Fruit fly (Drosophila melanogaster) whole organism: ENCODE data around the gene beag.

Experiments
- CG8478 ChIP-seq: fragments of >200 bp; optimal IDR thresholded peaks from 2 replicates; lab custom pipeline; 2018; ENCODE audit warnings: inconsistent platforms
- Dll ChIP-seq: fragments of >200 bp; optimal IDR thresholded peaks from 2 replicates; lab custom pipeline; 2017
- EcR ChIP-seq, 2 experiments: fragments of >200 bp; optimal IDR thresholded peaks; 2 replicates each; lab custom pipeline; 2017; ENCODE audit warnings: missing biosample characterization in 2 of 2, missing genetic modification characterization in 2 of 2, missing genetic modification reagents in 2 of 2
- pan ChIP-seq: fragments of >200 bp; optimal IDR thresholded peaks from 2 replicates; lab custom pipeline; 2017
- psq ChIP-seq: fragments of >200 bp; optimal IDR thresholded peaks from 2 replicates; lab custom pipeline; 2017
- usp ChIP-seq: fragments of >200 bp; optimal IDR thresholded peaks from 2 replicates; lab custom pipeline; 2017; ENCODE audit warnings: missing biosample characterization, missing genetic modification characterization, mixed read lengths

The beag gene

DNA sequence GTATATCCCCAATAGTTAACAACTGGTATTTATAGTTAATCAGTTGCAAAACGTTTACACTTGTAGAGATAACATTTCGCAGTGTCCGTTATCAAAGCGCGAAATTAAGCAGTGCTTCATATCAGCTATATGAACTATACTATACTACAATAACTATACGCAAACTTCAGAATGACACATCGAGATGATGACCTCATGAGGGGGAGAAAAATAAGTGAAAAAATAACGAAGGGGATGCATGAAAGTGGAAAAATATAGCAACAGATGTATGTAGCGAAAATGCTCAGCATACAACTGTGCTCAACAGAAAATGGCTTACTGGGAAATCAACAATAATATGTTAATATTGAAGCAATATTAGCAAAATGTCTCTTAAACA, 34.1 kb downstream of the beag start:
- TF ChIP-seq usp (GFP tag; lab: Kevin White, UChicago) (no peak), pan (lab: Kevin White, UChicago) (no peak), EcR (GFP tag; optimal IDR thresholded peaks at IDR 0.05; lab: Kevin White, UChicago) (no peak), Dll (lab: Kevin White, UChicago) (no peak)

- TF ChIP-seq pan (lab: Kevin White, UChicago) (no peak), usp (GFP tag; lab: Kevin White, UChicago) (no peak), Dll (lab: Kevin White, UChicago) (no peak), EcR (GFP tag; optimal IDR thresholded peaks at IDR 0.05; lab: Kevin White, UChicago) (no peak), CG8478 (lab: Kevin White, UChicago) (no peak), psq (lab: Kevin White, UChicago) (no peak)
Measured at dm6 chr3R:9030006-9030749, 34.7 kb downstream of the beag start.

- TF ChIP-seq usp (GFP tag; lab: Kevin White, UChicago) (no peak), EcR (GFP tag; optimal IDR thresholded peaks at IDR 0.05; lab: Kevin White, UChicago) (no peak), CG8478 (lab: Kevin White, UChicago) (no peak), Dll (lab: Kevin White, UChicago) (no peak), pan (lab: Kevin White, UChicago) (no peak), psq (lab: Kevin White, UChicago) (no peak)
Measured at dm6 chr3R:9029411-9029810, 35.5 kb downstream of the beag start.

DNA sequence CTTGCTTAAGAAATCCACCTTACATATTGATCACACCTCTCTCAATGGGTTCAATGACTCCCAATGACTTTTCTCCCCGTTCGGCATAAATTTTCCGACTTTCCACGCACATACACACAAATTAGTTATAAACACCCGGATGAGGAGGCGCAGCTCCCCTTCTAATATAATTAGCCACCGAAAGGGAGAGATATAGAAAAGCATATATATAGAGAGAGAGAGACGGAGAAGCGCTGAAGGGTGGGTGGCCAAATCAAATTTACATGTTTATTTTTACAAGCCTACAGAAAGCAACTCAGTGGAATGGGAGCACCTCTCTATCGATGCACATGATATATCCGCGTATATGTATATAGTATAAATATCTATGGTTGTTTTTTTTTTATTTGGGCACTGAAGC, 36.2 kb downstream of the beag start:
- no peak for TF ChIP-seq pan (lab: Kevin White, UChicago)
- no peak for TF ChIP-seq EcR (GFP tag; optimal IDR thresholded peaks at IDR 0.05; lab: Kevin White, UChicago)
- no peak for TF ChIP-seq Dll (lab: Kevin White, UChicago)
- no peak for TF ChIP-seq CG8478 (lab: Kevin White, UChicago)
- TF ChIP-seq psq (lab: Kevin White, UChicago): no peak
- TF ChIP-seq usp (GFP tag; lab: Kevin White, UChicago): no peak

DNA sequence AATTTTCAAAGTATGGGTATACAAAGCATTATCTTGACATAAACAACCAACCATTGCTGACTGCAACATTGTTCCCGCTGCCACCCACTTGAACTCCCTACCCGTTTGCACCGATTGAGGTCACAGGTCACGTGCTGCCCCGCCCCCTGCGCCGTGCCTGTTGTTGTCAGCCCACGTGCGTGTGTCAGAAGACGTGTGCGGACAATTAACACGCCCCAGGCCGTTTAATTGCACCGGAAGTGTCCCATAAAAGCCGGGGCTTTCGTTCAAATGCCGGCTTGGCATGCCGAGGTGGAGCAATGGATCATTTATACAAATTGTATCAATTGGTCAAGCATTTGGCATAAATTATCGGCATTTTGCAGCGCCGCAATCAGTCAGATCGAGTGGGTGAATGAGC, 37.8 kb downstream of the beag start:
- TF ChIP-seq psq (lab: Kevin White, UChicago) (no peak), usp (GFP tag; lab: Kevin White, UChicago) (no peak), Dll (lab: Kevin White, UChicago) (no peak), CG8478 (lab: Kevin White, UChicago) (no peak), EcR (GFP tag; optimal IDR thresholded peaks at IDR 0.05; lab: Kevin White, UChicago) (no peak), pan (lab: Kevin White, UChicago) (no peak)

DNA sequence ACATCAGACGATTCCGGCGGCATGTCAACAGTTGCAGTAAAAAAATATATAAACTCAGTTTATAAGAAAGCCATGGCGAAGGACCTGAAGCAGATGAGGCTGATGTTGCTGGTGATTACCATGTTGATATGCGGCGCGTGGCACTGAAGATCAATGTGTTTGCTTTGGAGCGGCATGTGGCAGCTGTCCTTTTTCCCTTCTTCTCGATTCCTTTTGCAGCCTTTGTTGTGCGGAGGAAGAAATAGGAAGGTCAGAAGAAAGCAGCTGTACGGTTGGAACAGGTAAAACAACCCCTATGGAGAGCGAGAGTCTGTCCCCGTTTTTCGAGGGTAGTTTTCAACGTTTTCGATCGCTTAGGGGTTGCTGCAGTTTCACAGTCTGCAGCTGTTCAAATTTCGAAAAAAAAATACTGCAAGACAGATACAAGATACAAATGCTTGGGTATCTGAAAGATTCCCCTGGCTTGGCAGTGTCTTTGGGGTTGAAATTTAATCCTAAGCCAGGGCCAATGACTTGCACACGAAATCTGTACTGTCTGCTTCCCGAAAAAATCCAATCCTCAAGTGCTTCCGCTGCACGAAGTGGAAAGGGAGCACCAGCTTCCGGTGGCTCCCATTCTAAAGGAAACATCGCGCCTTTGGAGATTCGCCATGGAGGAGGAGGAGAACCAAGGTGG, 39.9 kb downstream of the beag start:
- TF ChIP-seq Dll (lab: Kevin White, UChicago) (no peak), psq (lab: Kevin White, UChicago) (no peak), usp (GFP tag; lab: Kevin White, UChicago) (no peak), CG8478 (lab: Kevin White, UChicago) (no peak), EcR (GFP tag; optimal IDR thresholded peaks at IDR 0.05; lab: Kevin White, UChicago) (no peak), pan (lab: Kevin White, UChicago) (no peak)

DNA sequence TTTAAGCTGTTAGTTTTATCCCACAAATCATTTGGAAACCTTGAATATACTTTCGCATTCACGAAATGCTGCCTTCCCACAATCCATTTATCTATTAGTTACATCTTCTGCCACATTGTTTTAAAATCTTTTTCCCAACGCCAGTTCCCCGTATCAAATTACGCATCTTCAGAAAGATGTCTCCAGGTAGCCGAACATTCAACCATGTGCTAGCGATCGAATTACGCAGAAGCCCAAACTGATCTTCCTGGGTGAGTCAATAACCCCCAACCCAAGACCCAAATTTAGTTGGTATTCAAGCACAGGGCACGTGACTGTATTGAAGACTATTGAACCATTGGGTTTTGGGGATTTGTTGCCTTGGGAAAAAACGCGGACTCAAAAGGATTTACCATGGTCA, 40.9 kb downstream of the beag start:
- TF ChIP-seq pan (lab: Kevin White, UChicago): no peak
- no peak for TF ChIP-seq CG8478 (lab: Kevin White, UChicago)
- no peak for TF ChIP-seq EcR (GFP tag; optimal IDR thresholded peaks at IDR 0.05; lab: Kevin White, UChicago)
- no peak for TF ChIP-seq usp (GFP tag; lab: Kevin White, UChicago)
- no peak for TF ChIP-seq psq (lab: Kevin White, UChicago)
- no peak for TF ChIP-seq Dll (lab: Kevin White, UChicago)

- no peak for TF ChIP-seq Dll (lab: Kevin White, UChicago)
- no peak for TF ChIP-seq CG8478 (lab: Kevin White, UChicago)
- TF ChIP-seq EcR (GFP tag; optimal IDR thresholded peaks at IDR 0.05; lab: Kevin White, UChicago): no peak
- no peak for TF ChIP-seq usp (GFP tag; lab: Kevin White, UChicago)
- TF ChIP-seq pan (lab: Kevin White, UChicago): no peak
- TF ChIP-seq psq (lab: Kevin White, UChicago): no peak
Measured at dm6 chr3R:9019689-9020138, 45.2 kb downstream of the beag start, which contains the start of gene tgo. Gene tgo (minus strand): TSS chr3R:9020022.

DNA sequence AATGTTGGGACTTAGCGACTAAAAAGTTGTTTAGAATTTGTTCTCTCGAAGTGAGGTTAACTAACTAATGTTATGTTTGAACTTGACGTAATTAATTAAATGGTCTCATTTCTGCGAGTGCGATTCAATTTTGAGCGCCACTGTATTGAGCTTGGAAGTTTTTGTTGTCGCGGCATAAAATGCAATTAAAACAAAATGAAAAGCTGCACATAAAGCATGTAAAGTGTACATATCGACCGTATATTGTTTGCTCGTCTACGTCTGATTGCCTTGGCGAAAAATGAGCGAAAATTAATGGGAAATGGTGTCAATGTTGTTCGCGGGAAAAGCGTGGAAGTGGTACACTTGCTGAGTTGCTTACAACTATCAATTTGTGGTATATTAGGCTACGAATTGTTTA, 48.0 kb downstream of the beag start:
- no peak for TF ChIP-seq usp (GFP tag; lab: Kevin White, UChicago)
- TF ChIP-seq EcR (GFP tag; optimal IDR thresholded peaks at IDR 0.05; lab: Kevin White, UChicago): no peak
- no peak for TF ChIP-seq Dll (lab: Kevin White, UChicago)
- no peak for TF ChIP-seq CG8478 (lab: Kevin White, UChicago)
- TF ChIP-seq psq (lab: Kevin White, UChicago): no peak
- no peak for TF ChIP-seq pan (lab: Kevin White, UChicago)

DNA sequence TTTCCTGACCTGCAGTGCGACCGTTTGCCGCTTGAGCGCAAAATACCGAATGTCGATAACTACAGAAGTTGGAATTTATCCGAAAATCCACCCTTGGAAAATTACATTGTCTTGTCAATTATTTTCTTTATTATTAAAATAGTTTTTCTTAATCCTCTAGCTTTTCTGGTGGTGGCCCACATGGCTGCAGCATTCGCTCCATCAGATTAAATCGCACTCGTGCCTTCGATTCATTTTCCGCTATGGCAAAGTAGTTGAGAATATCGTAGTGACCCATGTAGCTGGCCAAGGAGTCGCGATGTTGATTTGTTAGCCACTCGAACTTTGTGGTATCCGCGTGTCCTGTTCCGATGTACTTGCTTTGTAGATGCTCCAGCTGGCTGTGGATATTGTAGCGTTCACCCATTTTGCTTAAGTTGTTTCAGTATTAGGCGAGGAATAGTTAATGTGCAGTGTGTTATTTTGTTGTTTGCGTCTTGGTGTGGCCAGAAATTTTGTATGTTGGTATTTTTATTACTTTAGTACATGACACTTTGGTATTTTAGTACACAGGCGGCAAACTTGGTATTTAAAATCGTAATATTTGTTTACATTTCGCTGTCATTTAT, 49.9 kb downstream of the beag start, which contains the start of the genes Kcmf1, Sf3b5 and CG11986:
TSS of gene Kcmf1 (minus strand) at position 51 of the 608 bp plus-strand sequence.
TSS of gene Sf3b5 (minus strand) at position 483 of the 608 bp plus-strand sequence.
TSS of gene CG11986 (plus strand) at position 588 of the 608 bp plus-strand sequence.
- TF ChIP-seq Dll (lab: Kevin White, UChicago) (no peak), psq (lab: Kevin White, UChicago) (no peak), pan (lab: Kevin White, UChicago) (no peak)
